Fruit fly (Drosophila melanogaster): Measurements from ENCODE around the gene CG14989.

CG14989 gene

dm6 chr3L:4108072-4108843 lies 20.9 kb downstream of the CG14989 start, which contains the start of gene Ack (continued):
- TF ChIP-seq zen2 (GFP tag; IDR thresholded peaks at IDR 0.05; ENCODE audit: partially characterized antibody) (no peak; the same call in 1 of the 3 replicates), Nf-YA (GFP tag; IDR thresholded peaks at IDR 0.05) (no peak), CG2199 (GFP tag; IDR thresholded peaks at IDR 0.05) (no peak), CG2116 (GFP tag; optimal IDR thresholded peaks at IDR 0.05) (peak; percentile 53), CG15011 (GFP tag; optimal IDR thresholded peaks at IDR 0.05) (no peak), CG17328 (GFP tag; IDR thresholded peaks at IDR 0.05) (no peak), CG6683 (GFP tag; optimal IDR thresholded peaks at IDR 0.05) (no peak), CG17359 (tag; optimal IDR thresholded peaks at IDR 0.05) (no peak), Usf (GFP tag; optimal IDR thresholded peaks at IDR 0.05) (no peak), CG18599 (GFP tag; optimal IDR thresholded peaks at IDR 0.05) (no peak), CG15073 (GFP tag; optimal IDR thresholded peaks at IDR 0.05) (no peak), CG33213 (GFP tag; optimal IDR thresholded peaks at IDR 0.05) (no peak), slou (GFP tag; optimal IDR thresholded peaks at IDR 0.05) (no peak), ase (GFP tag; IDR thresholded peaks at IDR 0.05) (no peak), CG8765 (GFP tag; IDR thresholded peaks at IDR 0.05) (no peak), CG12104 (GFP tag; optimal IDR thresholded peaks at IDR 0.05) (no peak), CG10366 (GFP tag; IDR thresholded peaks at IDR 0.05) (no peak), pum (GFP tag; optimal IDR thresholded peaks at IDR 0.05) (no peak), CG15514 (GFP tag; optimal IDR thresholded peaks at IDR 0.05) (no peak), CG13775 (GFP tag; optimal IDR thresholded peaks at IDR 0.05) (no peak), Hey (tag; optimal IDR thresholded peaks at IDR 0.05) (no peak), B-H2 (GFP tag; optimal IDR thresholded peaks at IDR 0.05) (no peak), CG15269 (tag; optimal IDR thresholded peaks at IDR 0.05) (no peak), CG1647 (GFP tag; optimal IDR thresholded peaks at IDR 0.05) (no peak), CTCF (GFP tag; optimal IDR thresholded peaks at IDR 0.05) (no peak), Dfd (GFP tag; optimal IDR thresholded peaks at IDR 0.05) (no peak), CG4328 (GFP tag; optimal IDR thresholded peaks at IDR 0.05) (no peak), fd102C (GFP tag; optimal IDR thresholded peaks at IDR 0.05) (no peak), chif (GFP tag; optimal IDR thresholded peaks at IDR 0.05) (no peak), Aef1 (GFP tag; IDR thresholded peaks at IDR 0.05) (no peak), mirr (GFP tag; optimal IDR thresholded peaks at IDR 0.05) (peak; percentile 18), CrebB (tag; optimal IDR thresholded peaks at IDR 0.05) (no peak), CG12769 (tag; optimal IDR thresholded peaks at IDR 0.05) (no peak), rib (GFP tag; IDR thresholded peaks at IDR 0.05) (no peak), dan (GFP tag; IDR thresholded peaks at IDR 0.05) (no peak), Mad (GFP tag; optimal IDR thresholded peaks at IDR 0.05) (no peak), sug (tag; optimal IDR thresholded peaks at IDR 0.05) (peak; percentile 31), CG13424 (tag; optimal IDR thresholded peaks at IDR 0.05) (no peak), CG12071 (GFP tag; optimal IDR thresholded peaks at IDR 0.05) (no peak), CG11504 (tag; optimal IDR thresholded peaks at IDR 0.05) (no peak), CG7963 (GFP tag; IDR thresholded peaks at IDR 0.05; ENCODE audit: partially characterized antibody) (peak; percentile 58), CG8388 (GFP tag; optimal IDR thresholded peaks at IDR 0.05) (no peak), bowl (GFP tag; IDR thresholded peaks at IDR 0.05) (no peak), caup (GFP tag; optimal IDR thresholded peaks at IDR 0.05; ENCODE audit: severe bottlenecking) (no peak), CG3847 (GFP tag; IDR thresholded peaks at IDR 0.05) (no peak), CG12942 (GFP tag; optimal IDR thresholded peaks at IDR 0.05) (no peak), salm (tag; optimal IDR thresholded peaks at IDR 0.05) (no peak), lilli (GFP tag; optimal IDR thresholded peaks at IDR 0.05) (no peak), Gug (GFP tag; IDR thresholded peaks at IDR 0.05) (no peak), bsh (GFP tag; optimal IDR thresholded peaks at IDR 0.05) (no peak)

Data from whole organism, embryonic.